Worm (Caenorhabditis elegans) whole organism, young adult: ENCODE measurements around the gene lgc-57.

Source experiments
- F37B4.10 ChIP-seq: fragments of 200-800 bp; sonication (Bioruptor generic); IDR thresholded peaks from 2 replicates; pipeline ENCODE4 v1.3.6; 2022; ENCODE audit warnings: missing genetic modification characterization, missing compliant biosample characterization
- mes-4 ChIP-seq: sonication (generic microtip); optimal IDR thresholded peaks from 2 replicates; lab custom pipeline; 2016; ENCODE audit warnings: missing genotype, missing genetic modification characterization, missing compliant biosample characterization

DNA sequence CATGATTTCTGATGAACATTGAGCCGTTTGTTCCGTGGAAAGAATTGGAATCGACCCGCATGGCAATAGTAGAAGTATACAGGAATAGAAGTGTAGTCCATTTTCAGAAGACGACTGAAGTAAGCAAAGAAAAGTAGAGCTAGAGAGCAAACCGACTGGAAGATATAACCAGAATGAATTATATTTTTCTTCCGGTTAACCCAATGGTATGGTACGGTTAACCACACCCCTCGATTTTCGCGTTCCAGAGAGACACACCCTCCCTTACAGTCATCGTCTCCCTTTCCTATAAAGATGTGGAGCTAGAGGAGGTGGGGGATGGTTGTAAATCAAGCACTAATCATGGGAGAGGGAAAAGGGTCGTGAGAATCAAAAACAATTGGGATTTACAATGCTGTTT is 28.3 kb downstream of the lgc-57 start, which contains the start of gene C09G5.14:
- TF ChIP-seq F37B4.10 (no peak), mes-4 (tag; lab: Kevin White, UChicago) (no peak)
